Worm (Caenorhabditis elegans): ENCODE data around the gene srx-118.
A peak's percentile ranks its signal among the peaks of the same experiment; 100 is the strongest.

The srx-118 gene

ce11 chrII:12519616-12520015 lies 6.0 kb upstream of the srx-118 start, which contains the start of gene ceh-99 (continued):
- TF ChIP-seq Y79H2A.3 (GFP tag; conservative IDR thresholded peaks at IDR 0.05) (no peak), lin-54 (GFP tag; optimal IDR thresholded peaks at IDR 0.05) (no peak), rpc-1 (optimal IDR thresholded peaks at IDR 0.05) (no peak), rpc-1 (tag; optimal IDR thresholded peaks at IDR 0.05) (no peak), hmg-1.2 (GFP tag; IDR thresholded peaks at IDR 0.05) (peak; percentile 45; the same call in 1 of the 2 replicates), nhr-90 (tag; optimal IDR thresholded peaks at IDR 0.05) (no peak), C06A6.2 (GFP tag; conservative IDR thresholded peaks at IDR 0.05) (no peak), unc-62 (GFP tag; optimal IDR thresholded peaks at IDR 0.05) (no peak), die-1 (tag; optimal IDR thresholded peaks at IDR 0.05) (no peak), madf-10 (tag; optimal IDR thresholded peaks at IDR 0.05) (no peak), sdz-38 (tag; optimal IDR thresholded peaks at IDR 0.05) (no peak), madf-3 (GFP tag; IDR thresholded peaks at IDR 0.05) (0 out of 2 replicates have a peak, but pooled peaks have one; percentile 42), Y56A3A.18 (GFP tag; IDR thresholded peaks at IDR 0.05) (peak; percentile 14; the same call in 1 of the 2 replicates), atf-7 (tag; optimal IDR thresholded peaks at IDR 0.05) (no peak), chd-7 (tag; optimal IDR thresholded peaks at IDR 0.05) (no peak), lag-1 (GFP tag; IDR thresholded peaks at IDR 0.05) (no peak), Y67H2A.10 (GFP tag; conservative IDR thresholded peaks at IDR 0.05) (no peak), F49E8.2 (tag; optimal IDR thresholded peaks at IDR 0.05; ENCODE audit: insufficient read depth) (no peak), efl-1 (GFP tag; optimal IDR thresholded peaks at IDR 0.05) (peak; percentile 73), ets-4 (GFP tag; optimal IDR thresholded peaks at IDR 0.05) (no peak), ztf-28 (GFP tag; IDR thresholded peaks at IDR 0.05) (no peak), let-526 (GFP tag; IDR thresholded peaks at IDR 0.05) (no peak), Y95B8A.8 (GFP tag; IDR thresholded peaks at IDR 0.05) (no peak), pbrm-1 (GFP tag; IDR thresholded peaks at IDR 0.05) (peak; percentile 53; the same call in 1 of the 2 replicates), B0336.3 (GFP tag; IDR thresholded peaks at IDR 0.05) (no peak), nfya-1 (tag; optimal IDR thresholded peaks at IDR 0.05; ENCODE audit: borderline replicate concordance, insufficient read depth) (no peak), nfyb-1 (GFP tag; IDR thresholded peaks at IDR 0.05) (no peak), fkh-3 (tag; optimal IDR thresholded peaks at IDR 0.05) (no peak), egl-44 (GFP tag; IDR thresholded peaks at IDR 0.05) (no peak), mxl-1 (tag; optimal IDR thresholded peaks at IDR 0.05) (no peak), madf-8 (GFP tag; conservative IDR thresholded peaks at IDR 0.05) (peak; percentile 50; the same call in 1 of the 2 replicates), nfya-2 (GFP tag; IDR thresholded peaks at IDR 0.05) (no peak), ama-1 (optimal IDR thresholded peaks at IDR 0.05) (no peak), ama-1 (GFP tag; optimal IDR thresholded peaks at IDR 0.05) (no peak), nhr-27 (tag; optimal IDR thresholded peaks at IDR 0.05) (no peak), tbp1 (GFP tag; optimal IDR thresholded peaks at IDR 0.05) (no peak), madf-6 (GFP tag; IDR thresholded peaks at IDR 0.05) (peak; percentile 76), let-607 (tag; optimal IDR thresholded peaks at IDR 0.05) (no peak), bed-1 (GFP tag; IDR thresholded peaks at IDR 0.05) (no peak)

DNA sequence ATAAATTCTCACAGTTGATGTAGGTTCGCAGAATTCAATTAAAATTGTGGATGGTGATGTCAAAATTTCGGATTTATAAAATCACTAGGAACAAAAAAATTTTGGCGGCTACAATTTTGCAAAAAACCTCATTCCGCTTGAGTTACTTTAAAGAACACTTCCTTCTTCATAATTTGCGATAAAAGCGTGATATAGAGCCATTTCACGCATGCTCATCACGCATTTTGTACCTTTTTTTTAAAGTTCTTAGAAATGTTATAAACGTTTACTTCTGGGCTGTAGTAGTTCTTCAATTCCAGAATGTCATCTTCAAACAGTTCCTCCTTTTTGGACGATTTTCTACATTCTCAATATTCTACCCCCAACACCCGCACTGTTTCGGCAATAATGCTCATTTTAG lies 2.3 kb downstream of the srx-118 start, which contains the start of gene srx-119:
Gene srx-119, plus strand, starts transcription at position 301 of the 400 bp plus-strand sequence.
- TF ChIP-seq ceh-27 (GFP tag; optimal IDR thresholded peaks at IDR 0.05) = no peak
- TF ChIP-seq F23B12.7 (tag; optimal IDR thresholded peaks at IDR 0.05; ENCODE audit: insufficient read depth) = no peak
- no peak for TF ChIP-seq C17E4.6 (GFP tag; IDR thresholded peaks at IDR 0.05)
- TF ChIP-seq rec-8 (tag; optimal IDR thresholded peaks at IDR 0.05) = no peak
- no peak for TF ChIP-seq snpc-3.4 (tag; optimal IDR thresholded peaks at IDR 0.05)
- no peak for TF ChIP-seq rcor-1 (GFP tag; IDR thresholded peaks at IDR 0.05)
- no peak for TF ChIP-seq F49E8.2 (tag; optimal IDR thresholded peaks at IDR 0.05; ENCODE audit: insufficient read depth)
- no peak for TF ChIP-seq sptf-2 (GFP tag; optimal IDR thresholded peaks at IDR 0.05)
- no peak for TF ChIP-seq ztf-18 (tag; optimal IDR thresholded peaks at IDR 0.05)
- TF ChIP-seq Y53F4B.3 (GFP tag; IDR thresholded peaks at IDR 0.05) = no peak
